Worm (Caenorhabditis elegans): ENCODE results near the gene ocam-1.
"Not testable (repeated sequence)": the region's sequence is repeated elsewhere in the genome, so short reads cannot be mapped to it uniquely, and the experiment has no call there.

Gene ocam-1

ce11 chrV:14143634-14144033 lies 23.9 kb downstream of the ocam-1 start:
- TF ChIP-seq unc-42 (tag; optimal IDR thresholded peaks at IDR 0.05) (peak; percentile 70), ttx-3 (tag; optimal IDR thresholded peaks at IDR 0.05) (no peak)

- TF ChIP-seq sdc-2 (tag; optimal IDR thresholded peaks at IDR 0.05): no peak
Measured at ce11 chrV:14141846-14142245, 25.7 kb downstream of the ocam-1 start.

ce11 chrV:14140733-14141132 lies 26.8 kb downstream of the ocam-1 start:
- TF ChIP-seq sox-2 (GFP tag; IDR thresholded peaks at IDR 0.05): no peak
- peak; percentile 94 for TF ChIP-seq unc-42 (tag; optimal IDR thresholded peaks at IDR 0.05)

DNA sequence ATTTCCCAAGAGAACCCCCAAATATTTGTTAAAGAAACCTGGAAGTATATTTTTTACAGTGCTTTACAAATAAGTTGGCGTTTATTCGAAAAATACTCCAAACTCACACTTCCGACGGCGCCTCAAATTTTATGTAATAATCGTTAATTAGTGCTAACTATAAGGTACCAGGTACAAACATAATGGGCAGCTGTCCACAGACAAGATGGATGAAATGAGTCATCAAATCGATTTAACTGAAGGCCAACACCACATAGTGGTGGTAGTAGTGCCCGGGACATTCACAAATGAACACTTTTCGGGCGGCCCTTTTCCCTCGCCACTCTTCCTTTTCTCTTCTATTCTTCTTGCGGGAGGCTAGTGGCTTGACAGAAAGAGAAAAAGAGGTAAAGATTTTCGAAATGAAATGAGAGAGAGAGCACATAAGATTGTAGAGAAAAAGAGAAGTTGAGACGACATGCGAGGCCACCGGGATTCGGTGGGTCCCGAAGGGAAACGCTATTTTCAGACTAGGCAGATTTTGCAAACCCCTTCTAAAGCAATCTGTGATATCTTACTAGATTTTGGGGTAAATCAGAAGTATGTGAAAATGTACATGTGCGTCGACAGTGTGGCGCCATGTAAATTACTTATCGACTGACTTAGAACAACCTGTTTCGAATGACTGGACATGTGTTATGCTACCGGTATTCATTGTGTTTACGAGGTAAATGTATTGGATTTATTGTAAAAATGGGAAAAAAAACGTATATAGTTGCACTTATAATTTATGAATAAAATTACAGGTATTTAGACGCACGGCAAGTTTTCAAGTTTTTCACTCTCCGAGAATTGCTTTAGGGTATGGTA lies 28.1 kb downstream of the ocam-1 start:
- no peak for TF ChIP-seq hlh-8 (tag; optimal IDR thresholded peaks at IDR 0.05)
- TF ChIP-seq unc-42 (tag; optimal IDR thresholded peaks at IDR 0.05): peak; percentile 23
- TF ChIP-seq tbx-2 (tag; optimal IDR thresholded peaks at IDR 0.05): peak; percentile 18
- no peak for TF ChIP-seq Y22D7AL.16 (tag; optimal IDR thresholded peaks at IDR 0.05)
- TF ChIP-seq rnt-1 (tag; optimal IDR thresholded peaks at IDR 0.05): peak; percentile 29
- peak; percentile 43 for TF ChIP-seq nfya-1 (tag; optimal IDR thresholded peaks at IDR 0.05)
- TF ChIP-seq ceh-34 (tag; optimal IDR thresholded peaks at IDR 0.05): no peak
- peak; percentile 25 for TF ChIP-seq ceh-48 (tag; optimal IDR thresholded peaks at IDR 0.05)
- no peak for TF ChIP-seq ztf-16 (tag; optimal IDR thresholded peaks at IDR 0.05)
- no peak for TF ChIP-seq npax-4 (tag; optimal IDR thresholded peaks at IDR 0.05)
- TF ChIP-seq T23F11.4 (GFP tag; optimal IDR thresholded peaks at IDR 0.05): no peak
- no peak for TF ChIP-seq ceh-45 (GFP tag; IDR thresholded peaks at IDR 0.05)
- TF ChIP-seq ceh-31 (tag; optimal IDR thresholded peaks at IDR 0.05): peak; percentile 35
- TF ChIP-seq zip-5 (tag; optimal IDR thresholded peaks at IDR 0.05): no peak

DNA sequence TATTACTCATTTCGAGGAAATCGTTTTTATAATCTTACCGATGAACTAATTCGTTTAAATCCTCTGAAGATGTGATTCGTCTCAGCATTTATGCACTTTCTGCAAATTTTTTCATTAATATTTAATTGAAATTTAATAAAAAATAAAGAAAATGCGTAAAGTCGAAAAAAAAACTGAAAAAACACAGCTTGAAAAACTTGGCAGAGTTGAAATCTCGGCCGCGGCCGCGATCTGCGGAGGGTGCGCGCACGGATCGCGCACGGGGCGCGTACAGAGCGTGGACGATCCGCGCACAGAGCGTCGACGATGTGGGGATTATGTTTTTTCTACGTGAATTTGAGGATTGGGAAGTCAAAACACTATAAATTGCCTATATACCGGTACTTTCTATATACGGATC lies 29.8 kb downstream of the ocam-1 start, which contains the start of gene AH10.4:
TSS of gene AH10.4 (minus strand) at position 101 of the 400 bp plus-strand sequence.
- not testable (repeated sequence) for TF ChIP-seq F13H6.1 (tag; optimal IDR thresholded peaks at IDR 0.05); ceh-14 (tag; optimal IDR thresholded peaks at IDR 0.05); K09A11.1 (tag; optimal IDR thresholded peaks at IDR 0.05; ENCODE audit: insufficient read depth)

DNA sequence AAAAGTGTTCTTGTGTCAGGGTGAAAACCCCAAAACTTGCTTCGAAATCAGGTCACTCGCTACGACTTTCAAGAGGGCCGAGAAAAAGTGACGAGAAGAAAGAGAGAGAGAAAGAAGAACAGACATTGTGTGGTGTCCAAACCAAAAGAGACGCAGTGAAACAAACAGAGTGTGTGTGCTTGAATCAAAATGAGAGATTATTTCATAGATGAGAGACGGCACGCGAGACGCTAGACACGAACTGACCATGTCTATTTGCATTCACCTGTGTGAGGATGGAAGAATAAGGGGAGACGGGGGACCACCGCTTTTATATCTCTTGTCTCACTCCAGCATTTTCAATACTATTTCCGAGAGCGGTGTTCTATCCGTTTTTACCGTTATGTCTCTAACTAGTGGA lies 31.4 kb downstream of the ocam-1 start:
- TF ChIP-seq odd-2 (tag; optimal IDR thresholded peaks at IDR 0.05) (no peak), ceh-24 (tag; optimal IDR thresholded peaks at IDR 0.05) (no peak), che-1 (tag; optimal IDR thresholded peaks at IDR 0.05) (no peak), pax-1 (tag; optimal IDR thresholded peaks at IDR 0.05) (peak; percentile 74), F13H6.1 (tag; optimal IDR thresholded peaks at IDR 0.05) (peak; percentile 72), unc-3 (GFP tag; conservative IDR thresholded peaks at IDR 0.05) (no peak), unc-3 (tag; optimal IDR thresholded peaks at IDR 0.05) (no peak), hlh-8 (tag; optimal IDR thresholded peaks at IDR 0.05) (no peak), syd-9 (tag; optimal IDR thresholded peaks at IDR 0.05) (no peak), unc-86 (tag; optimal IDR thresholded peaks at IDR 0.05) (peak; percentile 13), nhr-232 (tag; optimal IDR thresholded peaks at IDR 0.05) (no peak), sox-4 (tag; optimal IDR thresholded peaks at IDR 0.05) (no peak), gmeb-2 (tag; optimal IDR thresholded peaks at IDR 0.05) (no peak), pha-2 (tag; optimal IDR thresholded peaks at IDR 0.05) (peak; percentile 24), ttx-3 (tag; optimal IDR thresholded peaks at IDR 0.05) (no peak), zip-5 (tag; optimal IDR thresholded peaks at IDR 0.05) (peak; percentile 13), lim-6 (tag; optimal IDR thresholded peaks at IDR 0.05) (no peak), elt-2 (tag; optimal IDR thresholded peaks at IDR 0.05) (peak; percentile 56), ztf-16 (tag; optimal IDR thresholded peaks at IDR 0.05) (no peak), rnt-1 (tag; optimal IDR thresholded peaks at IDR 0.05) (peak; percentile 56), ceh-45 (GFP tag; IDR thresholded peaks at IDR 0.05) (no peak), ceh-30 (tag; optimal IDR thresholded peaks at IDR 0.05) (peak; percentile 0), hlh-30 (tag; optimal IDR thresholded peaks at IDR 0.05; ENCODE audit: insufficient read depth) (peak; percentile 46), hlh-15 (tag; optimal IDR thresholded peaks at IDR 0.05) (no peak), eyg-1 (tag; optimal IDR thresholded peaks at IDR 0.05) (no peak), unc-55 (GFP tag; optimal IDR thresholded peaks at IDR 0.05) (peak; percentile 64), dve-1 (tag; optimal IDR thresholded peaks at IDR 0.05) (peak; percentile 49), fkh-10 (GFP tag; optimal IDR thresholded peaks at IDR 0.05) (no peak)
